Worm (Caenorhabditis elegans) whole organism, L4/young adult: ENCODE data around the gene F54D12.1.
"Not testable (repeated sequence)": the region's sequence is repeated elsewhere in the genome, so short reads cannot be mapped to it uniquely, and the experiment has no call there.

ENCODE experiments used
- W03F9.2 ChIP-seq: fragments of 150-350 bp; optimal IDR thresholded peaks from 2 replicates; lab custom pipeline; 2014; ENCODE audit warnings: missing biosample characterization, missing genetic modification characterization
- dao-5 ChIP-seq: sonication (generic microtip); optimal IDR thresholded peaks from 2 replicates; lab custom pipeline; 2016; ENCODE audit warnings: missing genotype, missing genetic modification characterization, moderate library complexity, missing compliant biosample characterization
- him-1 ChIP-seq: sonication (generic microtip); optimal IDR thresholded peaks from 2 replicates; lab custom pipeline; 2016; ENCODE audit warnings: missing genotype, missing genetic modification reagents, missing genetic modification characterization, missing compliant biosample characterization

Gene F54D12.1

DNA sequence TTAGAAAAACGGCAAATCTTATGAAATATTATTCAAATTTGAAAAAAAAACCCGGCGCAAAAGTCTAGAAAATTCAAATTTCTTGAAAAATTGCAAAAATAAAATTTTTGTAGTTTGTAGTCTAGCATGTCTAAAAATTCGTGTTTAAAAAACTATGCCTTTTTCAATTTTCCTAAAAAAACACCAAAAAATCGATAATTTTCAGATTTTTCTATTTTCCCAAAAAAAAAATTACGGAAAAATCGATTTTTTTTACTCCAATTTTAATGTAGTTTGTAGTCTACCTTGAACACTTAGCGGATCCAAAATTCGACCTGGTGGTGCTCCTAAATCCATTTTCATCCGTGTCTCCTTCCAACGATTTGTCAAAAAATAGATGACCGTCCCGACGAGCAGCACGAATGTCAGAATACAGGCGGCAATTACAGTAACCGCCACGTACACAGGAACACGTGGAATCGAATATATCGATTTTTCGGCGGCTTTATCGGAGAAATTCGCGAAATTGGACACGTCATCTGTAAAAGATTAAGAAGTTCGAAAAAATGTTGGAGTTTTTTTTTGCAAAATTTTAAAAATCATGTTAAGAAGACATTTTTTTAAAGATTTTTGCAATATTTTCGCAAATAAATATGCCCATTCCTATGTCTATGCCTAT is 20.7 kb downstream of the F54D12.1 start:
- no peak for TF ChIP-seq W03F9.2 (tag; lab: Kevin White, UChicago)
- no peak for TF ChIP-seq him-1
- no peak for TF ChIP-seq dao-5 (tag; lab: Kevin White, UChicago)

DNA sequence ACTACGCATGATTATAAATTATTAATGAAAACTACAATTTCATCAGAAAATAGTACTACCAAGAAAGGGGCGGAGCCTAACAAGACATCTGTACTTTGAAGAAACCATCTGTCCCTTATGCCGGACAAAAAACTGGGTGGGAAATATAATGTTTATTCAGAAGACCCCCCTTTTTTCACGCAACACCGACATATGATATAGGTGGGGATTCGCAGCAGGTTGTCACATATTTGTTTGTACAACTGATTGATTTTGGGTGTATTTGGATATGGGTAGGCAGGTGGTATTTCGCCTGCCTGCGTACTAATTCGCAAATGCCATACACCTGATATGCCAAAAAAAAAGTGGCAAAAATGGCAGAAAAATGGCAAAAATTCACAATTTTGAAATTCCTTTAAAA is 23.5 kb downstream of the F54D12.1 start, which contains the start of gene Y51H7C.10:
Y51H7C.10 (minus strand) TSS at position 101 of the 400 bp plus-strand sequence.
- TF ChIP-seq W03F9.2 (tag; lab: Kevin White, UChicago), result no peak
- no peak for TF ChIP-seq him-1
- no peak for TF ChIP-seq dao-5 (tag; lab: Kevin White, UChicago)

DNA sequence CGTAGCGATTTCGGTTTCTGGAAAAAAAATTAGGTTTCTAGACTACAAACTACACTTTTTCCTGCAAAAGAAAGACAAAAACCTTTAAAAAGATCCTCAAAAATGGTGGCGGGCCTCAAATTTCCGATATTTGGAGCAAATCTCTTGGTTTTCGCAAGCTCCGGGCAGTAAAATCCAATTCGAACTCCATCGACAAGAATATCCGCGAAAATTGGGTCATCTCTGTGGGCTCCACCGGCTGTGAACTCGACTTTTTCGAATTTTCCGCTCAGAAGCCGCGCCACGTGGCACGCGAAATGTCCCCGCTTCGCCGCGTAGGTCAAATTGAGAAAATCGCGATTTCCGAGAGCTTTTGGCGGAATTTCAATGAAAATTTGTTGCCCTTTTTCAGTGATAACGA is 36.5 kb downstream of the F54D12.1 start:
- TF ChIP-seq dao-5 (tag; lab: Kevin White, UChicago), result no peak

DNA sequence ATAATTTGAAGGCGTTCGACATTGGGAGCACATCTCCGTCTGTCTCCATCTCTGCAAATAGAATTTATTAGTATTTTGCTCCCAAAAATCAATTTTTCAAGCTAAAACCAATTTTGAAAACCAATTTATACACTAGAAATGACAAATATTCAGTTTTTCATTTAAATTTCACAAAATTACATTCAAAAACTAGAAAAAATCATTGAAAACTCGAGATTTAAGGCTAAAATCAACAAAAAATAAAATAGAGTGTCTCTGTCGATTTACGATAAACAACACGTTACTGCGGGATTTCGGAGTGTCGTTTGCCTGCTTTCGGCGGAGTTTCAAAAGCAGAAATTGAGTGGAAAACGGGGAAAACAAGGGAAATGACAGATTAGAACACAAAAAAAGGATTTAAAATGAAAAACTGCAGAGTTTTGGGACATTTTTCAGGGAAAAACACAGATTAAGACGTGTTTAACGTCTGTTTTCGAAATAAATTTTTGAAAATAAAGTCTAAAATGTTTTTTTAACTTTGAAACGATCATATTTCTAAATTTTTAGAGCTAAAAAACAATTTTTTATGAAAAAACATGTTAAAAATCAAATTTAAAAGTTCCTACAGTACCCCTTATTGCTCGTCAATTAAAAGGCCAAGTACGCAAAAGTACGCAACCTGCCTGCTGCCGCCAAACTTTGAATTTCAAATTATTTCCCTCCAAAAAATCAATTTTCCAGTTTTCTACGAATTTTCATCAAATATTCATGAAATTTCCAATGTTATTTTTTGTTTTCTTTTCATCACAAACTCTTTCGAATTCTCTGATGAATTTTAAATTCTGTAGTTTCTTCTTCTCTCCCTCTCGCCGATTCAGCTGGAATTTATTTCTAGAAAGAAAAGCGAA is 37.5 kb downstream of the F54D12.1 start, which contains the start of gene nol-6:
nol-6 (minus strand) TSS at position 51 of the 887 bp plus-strand sequence.
- TF ChIP-seq dao-5 (tag; lab: Kevin White, UChicago) (no peak), him-1 (no peak), W03F9.2 (tag; lab: Kevin White, UChicago) (no peak)

DNA sequence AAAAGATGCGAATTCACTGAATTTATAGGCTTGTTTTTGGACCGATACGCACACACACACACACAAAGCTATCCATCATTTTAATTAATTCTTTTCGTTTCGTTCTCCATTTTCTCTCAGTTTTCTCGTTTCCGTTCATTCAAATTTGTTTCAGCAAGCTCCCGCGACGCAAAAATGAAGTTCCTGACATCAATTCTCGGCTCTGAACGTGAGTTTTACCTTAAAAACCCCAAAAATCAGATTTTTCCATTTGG is 38.1 kb downstream of the F54D12.1 start, which contains the start of gene Y51H7C.3:
Y51H7C.3 (plus strand) TSS at position 155 of the 254 bp plus-strand sequence.
- no peak for TF ChIP-seq dao-5 (tag; lab: Kevin White, UChicago)
- no peak for TF ChIP-seq him-1

DNA sequence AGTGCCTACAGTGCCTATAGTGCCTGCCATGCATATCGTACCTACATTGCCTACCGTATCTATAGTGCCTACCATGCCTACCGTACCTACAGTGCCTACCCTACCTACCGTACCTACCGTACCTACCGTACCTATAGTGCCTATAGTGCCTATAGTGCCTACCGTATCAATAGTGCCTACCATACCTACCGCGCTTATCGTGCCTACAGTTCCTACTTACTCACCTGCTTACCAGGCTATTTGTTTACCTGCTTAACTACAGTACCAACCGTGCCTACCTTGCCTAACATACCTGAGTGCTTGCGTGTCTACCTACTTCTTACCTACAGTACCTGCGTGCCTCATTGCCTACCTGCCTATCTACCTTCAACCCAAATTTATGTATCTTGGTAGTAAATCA is 41.3 kb downstream of the F54D12.1 start:
- TF ChIP-seq W03F9.2 (tag; lab: Kevin White, UChicago) (no peak), dao-5 (tag; lab: Kevin White, UChicago) (no peak), him-1 (no peak)

DNA sequence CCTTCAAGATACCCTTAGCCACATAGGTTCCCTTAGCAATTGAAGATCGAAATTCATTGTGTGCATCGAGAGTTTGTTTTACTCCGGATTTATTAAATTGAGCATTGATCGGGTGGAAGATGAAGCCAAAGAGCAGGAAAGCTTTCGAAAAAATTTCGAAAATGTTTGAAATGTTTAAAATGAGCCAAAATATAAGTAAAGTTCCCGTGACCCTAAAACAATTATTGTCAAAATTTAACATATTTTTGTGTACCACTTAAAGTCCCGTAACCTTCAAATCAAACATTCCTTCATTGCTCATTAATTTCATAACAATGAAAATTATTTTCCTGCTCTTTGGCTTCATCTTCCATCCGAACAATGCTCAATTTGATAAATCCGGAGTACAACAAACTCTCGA is 44.7 kb downstream of the F54D12.1 start, which contains the start of gene scl-17:
scl-17 (plus strand) TSS at position 301 of the 400 bp plus-strand sequence.
- TF ChIP-seq him-1 (no peak), dao-5 (tag; lab: Kevin White, UChicago) (no peak), W03F9.2 (tag; lab: Kevin White, UChicago) (no peak)

DNA sequence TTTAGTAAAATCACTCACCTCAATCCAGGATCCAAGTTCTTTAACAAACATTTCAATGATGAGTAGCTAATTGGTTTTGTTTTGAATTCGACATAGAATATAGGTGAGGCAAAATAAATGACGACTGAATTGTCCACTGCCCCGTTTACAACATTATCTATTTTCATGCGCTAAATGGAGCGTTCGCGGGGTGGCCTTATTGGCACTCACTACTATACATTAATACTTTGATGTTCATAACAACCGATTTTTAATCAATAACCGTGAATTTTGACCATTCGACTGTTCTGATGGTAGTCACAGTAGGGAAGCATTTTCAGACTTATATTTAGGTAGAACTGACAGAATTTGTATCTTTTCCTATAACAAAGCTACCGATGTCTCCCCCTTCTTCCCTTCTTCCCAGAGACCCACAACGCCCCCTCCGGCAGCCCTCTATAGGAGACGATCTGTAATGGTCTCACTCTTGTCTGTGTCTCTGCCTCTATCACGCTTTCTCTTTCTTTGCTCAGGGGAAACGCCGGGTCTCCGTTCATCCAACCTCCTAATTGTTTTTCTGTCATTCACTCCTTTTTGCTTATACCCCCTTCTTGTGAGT is 46.6 kb downstream of the F54D12.1 start, which contains the start of gene Y51H7C.12:
Y51H7C.12 (minus strand) TSS at position 51 of the 598 bp plus-strand sequence.
- not testable (repeated sequence) for TF ChIP-seq W03F9.2 (tag; lab: Kevin White, UChicago); dao-5 (tag; lab: Kevin White, UChicago); him-1
